Worm (Caenorhabditis elegans) whole organism, midembryonic: ENCODE data around the gene C01G10.4.
A peak's percentile ranks its signal among the peaks of the same experiment; 100 is the strongest.

Experiments used
- T22C8.4 ChIP-seq: fragments of 200-800 bp; sonication (Bioruptor generic); IDR thresholded peaks from 2 replicates; pipeline ENCODE4 v1.3.6; 2022; ENCODE audit warnings: missing genetic modification characterization, missing compliant biosample characterization
- cog-1 ChIP-seq: sonication (generic microtip); optimal IDR thresholded peaks from 2 replicates; lab custom pipeline; 2016; ENCODE audit warnings: missing genetic modification characterization, missing compliant biosample characterization
- flt-1 ChIP-seq: fragments of 200-800 bp; sonication (Bioruptor generic); IDR thresholded peaks from 2 replicates; pipeline ENCODE4 v1.3.6; 2022; ENCODE audit warnings: missing genetic modification characterization, missing compliant biosample characterization
- klf-2 ChIP-seq: fragments of 200-800 bp; sonication (Bioruptor generic); conservative IDR thresholded peaks from 2 replicates; pipeline ENCODE4 v1.3.6; 2022; ENCODE audit warnings: missing genetic modification reagents, missing genetic modification characterization, missing compliant biosample characterization
- med-1 ChIP-seq: sonication (generic microtip); optimal IDR thresholded peaks from 2 replicates; lab custom pipeline; 2017; ENCODE audit warnings: missing genetic modification characterization, mild to moderate bottlenecking, missing compliant biosample characterization, antibody characterized with exemption, missing genetic modification reagents; ENCODE audit not compliant: insufficient read depth
- ref-1 ChIP-seq: fragments of 200-800 bp; sonication (Bioruptor generic); conservative IDR thresholded peaks from 2 replicates; pipeline ENCODE4 v1.3.6; 2022; ENCODE audit warnings: missing genetic modification reagents, missing genetic modification characterization, missing compliant biosample characterization
- tab-1 ChIP-seq: fragments of 200-800 bp; sonication (Bioruptor generic); IDR thresholded peaks from 2 replicates; pipeline ENCODE4 v1.3.6; 2022; ENCODE audit warnings: missing genetic modification characterization, missing compliant biosample characterization
- ztf-23 ChIP-seq: fragments of 200-800 bp; sonication (Bioruptor generic); IDR thresholded peaks from 2 replicates; pipeline ENCODE4 v1.3.6; 2022; ENCODE audit warnings: missing genetic modification reagents, missing genetic modification characterization, missing compliant biosample characterization
- ztf-29 ChIP-seq: fragments of 200-800 bp; sonication (Bioruptor generic); IDR thresholded peaks from 2 replicates; pipeline ENCODE4 v1.3.6; 2022; ENCODE audit warnings: missing genetic modification reagents, missing genetic modification characterization, missing compliant biosample characterization

The C01G10.4 gene

DNA sequence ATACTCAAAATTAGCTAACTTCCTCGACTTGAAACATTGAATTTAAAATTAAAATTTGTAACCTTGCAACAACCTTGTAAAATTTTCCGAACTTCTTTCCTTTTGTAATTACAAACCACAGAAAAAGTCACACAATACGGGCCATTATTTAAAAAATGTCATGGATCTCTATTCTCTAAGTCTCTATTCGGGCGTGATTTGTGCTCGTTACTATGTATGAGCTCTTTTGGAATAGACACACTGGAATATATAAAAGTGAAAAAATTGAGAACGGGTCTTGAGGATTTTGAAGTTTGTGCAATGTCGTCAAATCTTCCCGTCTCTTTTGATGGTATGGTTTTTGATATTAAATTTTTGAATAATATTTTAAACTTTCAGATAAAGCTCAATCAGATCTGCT is 38.4 kb downstream of the C01G10.4 start, which contains the start of gene srr-7:
srr-7 (plus strand) TSS at position 301 of the 400 bp plus-strand sequence.
- no peak for TF ChIP-seq ztf-23 (GFP tag; lab: Robert Waterston, UW)
- TF ChIP-seq klf-2 (GFP tag; lab: Robert Waterston, UW): no peak
- no peak for TF ChIP-seq ztf-29 (GFP tag; lab: Robert Waterston, UW)
- TF ChIP-seq T22C8.4: no peak
- no peak for TF ChIP-seq tab-1 (GFP tag; lab: Robert Waterston, UW)
- no peak for TF ChIP-seq med-1 (GFP tag; lab: Kevin White, UChicago)
- TF ChIP-seq flt-1 (GFP tag; lab: Robert Waterston, UW): no peak
- TF ChIP-seq cog-1 (tag; lab: Kevin White, UChicago): no peak
- no peak for TF ChIP-seq ref-1

DNA sequence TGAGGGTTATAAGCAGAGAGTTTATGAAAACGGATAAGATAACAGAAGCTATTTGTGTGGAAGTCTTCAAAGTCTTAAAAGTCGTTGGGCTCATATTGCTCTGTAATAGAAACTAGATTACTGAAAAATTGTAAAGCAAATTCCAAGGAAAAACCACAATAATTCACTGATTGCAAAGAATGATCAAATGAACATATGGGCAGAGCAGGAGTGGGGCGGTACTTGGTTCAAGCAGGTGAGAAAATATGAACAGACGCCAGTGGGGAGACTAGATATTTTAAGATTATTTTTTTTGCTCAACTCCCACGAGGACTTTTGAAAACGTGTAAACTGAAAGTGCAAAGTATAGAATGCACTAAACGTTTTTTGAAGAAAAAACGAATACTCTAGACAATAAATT is 42.9 kb downstream of the C01G10.4 start, which contains the start of gene str-171:
str-171 (minus strand) TSS at position 101 of the 400 bp plus-strand sequence.
- TF ChIP-seq tab-1 (GFP tag; lab: Robert Waterston, UW): no peak
- TF ChIP-seq med-1 (GFP tag; lab: Kevin White, UChicago): no peak
- no peak for TF ChIP-seq ref-1
- TF ChIP-seq ztf-23 (GFP tag; lab: Robert Waterston, UW): no peak
- no peak for TF ChIP-seq flt-1 (GFP tag; lab: Robert Waterston, UW)
- TF ChIP-seq ztf-29 (GFP tag; lab: Robert Waterston, UW): no peak
- no peak for TF ChIP-seq T22C8.4
- TF ChIP-seq cog-1 (tag; lab: Kevin White, UChicago): no peak
- TF ChIP-seq klf-2 (GFP tag; lab: Robert Waterston, UW): no peak

- TF ChIP-seq cog-1 (tag; lab: Kevin White, UChicago) (no peak), klf-2 (GFP tag; lab: Robert Waterston, UW) (no peak), flt-1 (GFP tag; lab: Robert Waterston, UW) (no peak), med-1 (GFP tag; lab: Kevin White, UChicago) (no peak), ref-1 (no peak), ztf-29 (GFP tag; lab: Robert Waterston, UW) (no peak), tab-1 (GFP tag; lab: Robert Waterston, UW) (no peak), ztf-23 (GFP tag; lab: Robert Waterston, UW) (no peak)
Observed at ce11 chrV:15133812-15134211, 44.3 kb downstream of the C01G10.4 start.

- no peak for TF ChIP-seq tab-1 (GFP tag; lab: Robert Waterston, UW)
- 0 out of 2 replicates have a peak, but pooled peaks have one; percentile 37 for TF ChIP-seq ztf-23 (GFP tag; lab: Robert Waterston, UW)
- TF ChIP-seq cog-1 (tag; lab: Kevin White, UChicago): peak; percentile 1
Observed at ce11 chrV:15136772-15137171, 47.2 kb downstream of the C01G10.4 start, which contains the start of gene aipl-1. aipl-1 (minus strand) TSS chrV:15136801.
